Worm (Caenorhabditis elegans) whole organism, young adult: Measurements from ENCODE around the gene daf-5.

Experiments used
- B0261.1 ChIP-seq: sonication (generic microtip); optimal IDR thresholded peaks from 2 replicates; lab custom pipeline; 2016; ENCODE audit warnings: mild to moderate bottlenecking, missing genetic modification characterization, moderate library complexity, missing compliant biosample characterization
- C06A6.2 ChIP-seq: fragments of 200-800 bp; sonication (Bioruptor generic); conservative IDR thresholded peaks from 2 replicates; pipeline ENCODE4 v1.3.6; 2022; ENCODE audit warnings: missing genetic modification characterization, missing compliant biosample characterization
- F22D6.2 ChIP-seq: sonication (generic microtip); optimal IDR thresholded peaks from 2 replicates; lab custom pipeline; 2016; ENCODE audit warnings: mild to moderate bottlenecking, missing genetic modification characterization, missing compliant biosample characterization
- F33H1.4 ChIP-seq: fragments of 200-800 bp; sonication (Bioruptor generic); IDR thresholded peaks from 2 replicates; pipeline ENCODE4 v1.3.6; 2022; ENCODE audit warnings: missing genetic modification reagents, missing genetic modification characterization, missing compliant biosample characterization
- F37B4.10 ChIP-seq: fragments of 200-800 bp; sonication (Bioruptor generic); IDR thresholded peaks from 2 replicates; pipeline ENCODE4 v1.3.6; 2022; ENCODE audit warnings: missing genetic modification characterization, missing compliant biosample characterization
- Y67H2A.10 ChIP-seq: fragments of 200-800 bp; sonication (Bioruptor generic); conservative IDR thresholded peaks from 2 replicates; pipeline ENCODE4 v1.3.6; 2022; ENCODE audit warnings: missing genetic modification reagents, missing genetic modification characterization, missing compliant biosample characterization
- Y79H2A.3 ChIP-seq: fragments of 200-800 bp; sonication (Bioruptor generic); conservative IDR thresholded peaks from 2 replicates; pipeline ENCODE4 v1.3.6; 2022; ENCODE audit warnings: missing genetic modification reagents, missing genetic modification characterization, missing compliant biosample characterization
- Y95B8A.8 ChIP-seq: fragments of 200-800 bp; sonication (Bioruptor generic); IDR thresholded peaks from 2 replicates; pipeline ENCODE4 v1.3.6; 2022; ENCODE audit warnings: missing genetic modification reagents, missing genetic modification characterization, missing compliant biosample characterization
- attf-6 ChIP-seq: fragments of 200-800 bp; sonication (Bioruptor generic); IDR thresholded peaks from 2 replicates; pipeline ENCODE4 v1.3.6; 2022; ENCODE audit warnings: missing genetic modification reagents, missing genetic modification characterization, missing compliant biosample characterization
- bed-1 ChIP-seq: fragments of 200-800 bp; sonication (Bioruptor generic); IDR thresholded peaks from 2 replicates; pipeline ENCODE4 v1.3.6; 2022; ENCODE audit warnings: missing genetic modification reagents, missing genetic modification characterization, missing compliant biosample characterization
- bed-2 ChIP-seq: fragments of 200-800 bp; sonication (Bioruptor generic); IDR thresholded peaks from 2 replicates; pipeline ENCODE4 v1.3.6; 2022; ENCODE audit warnings: missing genetic modification reagents, missing genetic modification characterization, missing compliant biosample characterization
- ceh-100 ChIP-seq: fragments of 200-800 bp; sonication (Bioruptor generic); IDR thresholded peaks from 2 replicates; pipeline ENCODE4 v1.3.6; 2022; ENCODE audit warnings: missing genetic modification reagents, missing genetic modification characterization, missing compliant biosample characterization
- die-1 ChIP-seq: sonication (generic microtip); optimal IDR thresholded peaks from 2 replicates; lab custom pipeline; 2016; ENCODE audit warnings: missing genotype, mild to moderate bottlenecking, missing genetic modification characterization, missing compliant biosample characterization
- dox-1 ChIP-seq: fragments of 200-800 bp; sonication (Bioruptor generic); IDR thresholded peaks from 2 replicates; pipeline ENCODE4 v1.3.6; 2022; ENCODE audit warnings: missing genetic modification reagents, missing genetic modification characterization, missing compliant biosample characterization
- egrh-3 ChIP-seq: fragments of 200-800 bp; sonication (Bioruptor generic); IDR thresholded peaks from 2 replicates; pipeline ENCODE4 v1.3.6; 2022; ENCODE audit warnings: missing genetic modification reagents, missing genetic modification characterization, missing compliant biosample characterization
- ets-4 ChIP-seq: fragments of 200-800 bp; sonication (Bioruptor generic); optimal IDR thresholded peaks from 2 replicates; lab custom pipeline; 2018; ENCODE audit warnings: mild to moderate bottlenecking, missing genetic modification characterization, missing compliant biosample characterization
- fkh-3 ChIP-seq: sonication (generic microtip); optimal IDR thresholded peaks from 2 replicates; lab custom pipeline; 2016; ENCODE audit warnings: mild to moderate bottlenecking, missing genetic modification characterization, missing compliant biosample characterization
- hrde-1 ChIP-seq: sonication (generic microtip); optimal IDR thresholded peaks from 2 replicates; lab custom pipeline; 2016; ENCODE audit warnings: missing genetic modification characterization, mild to moderate bottlenecking, missing compliant biosample characterization, moderate library complexity, missing genotype, missing genetic modification reagents, borderline replicate concordance
- hsf-1 ChIP-seq: fragments of 200-800 bp; sonication (Bioruptor generic); IDR thresholded peaks from 2 replicates; pipeline ENCODE4 v1.3.6; 2022; ENCODE audit warnings: missing genetic modification reagents, missing genetic modification characterization, missing compliant biosample characterization
- let-607 ChIP-seq, 2 experiments: fragments of 200-800 bp in 1 of 2; sonication (Bioruptor generic) in 1 of 2; sonication (generic microtip) in 1 of 2; optimal IDR thresholded peaks; 2 replicates each; lab custom pipeline; 2016 to 2018; ENCODE audit warnings: mild to moderate bottlenecking in 2 of 2, missing compliant biosample characterization in 2 of 2, missing genetic modification characterization in 2 of 2, moderate library complexity in 2 of 2, missing genotype in 1 of 2
- lin-35 ChIP-seq, 3 experiments: fragments of 150-350 bp in 2 of 3; sonication (generic microtip) in 1 of 3; optimal IDR thresholded peaks; 2 replicates each; lab custom pipeline; 2014 to 2018; ENCODE audit warnings: missing biosample characterization in 3 of 3, missing genetic modification characterization in 3 of 3, missing genetic modification reagents in 3 of 3
- lsy-27 ChIP-seq: sonication (generic microtip); optimal IDR thresholded peaks from 2 replicates; lab custom pipeline; 2017; ENCODE audit warnings: missing genetic modification characterization, mild to moderate bottlenecking, missing compliant biosample characterization, antibody characterized with exemption, missing genotype, borderline replicate concordance; ENCODE audit not compliant: insufficient read depth
- mxl-1 ChIP-seq: sonication (generic microtip); optimal IDR thresholded peaks from 2 replicates; lab custom pipeline; 2016; ENCODE audit warnings: missing genetic modification characterization, missing compliant biosample characterization
- nfya-2 ChIP-seq: fragments of 200-800 bp; sonication (Bioruptor generic); IDR thresholded peaks from 2 replicates; pipeline ENCODE4 v1.3.6; 2022; ENCODE audit warnings: missing genetic modification reagents, missing genetic modification characterization, missing compliant biosample characterization
- nhr-120 ChIP-seq: fragments of 200-800 bp; sonication (Bioruptor generic); IDR thresholded peaks from 2 replicates; pipeline ENCODE4 v1.3.6; 2022; ENCODE audit warnings: missing genetic modification characterization, missing compliant biosample characterization
- nhr-179 ChIP-seq: sonication (generic microtip); optimal IDR thresholded peaks from 2 replicates; lab custom pipeline; 2016; ENCODE audit warnings: mild to moderate bottlenecking, missing genetic modification characterization, missing compliant biosample characterization
- nhr-27 ChIP-seq: fragments of 200-800 bp; sonication (Bioruptor generic); optimal IDR thresholded peaks from 2 replicates; lab custom pipeline; 2018; ENCODE audit warnings: mild to moderate bottlenecking, missing genetic modification characterization, moderate library complexity, missing compliant biosample characterization
- nhr-90 ChIP-seq: sonication (generic microtip); optimal IDR thresholded peaks from 2 replicates; lab custom pipeline; 2016; ENCODE audit warnings: missing genotype, mild to moderate bottlenecking, missing genetic modification characterization, missing compliant biosample characterization
- pbrm-1 ChIP-seq: fragments of 200-800 bp; sonication (Bioruptor generic); IDR thresholded peaks from 2 replicates; pipeline ENCODE4 v1.3.6; 2022; ENCODE audit warnings: missing genetic modification reagents, missing genetic modification characterization, missing compliant biosample characterization
- pha-4 ChIP-seq: fragments of 150-350 bp; sonication (generic microtip); optimal IDR thresholded peaks from 2 replicates; lab custom pipeline; 2014; ENCODE audit warnings: missing biosample characterization, missing genetic modification reagents, missing genetic modification characterization
- rcor-1 ChIP-seq: fragments of 200-800 bp; sonication (Bioruptor generic); IDR thresholded peaks from 2 replicates; pipeline ENCODE4 v1.3.6; 2022; ENCODE audit warnings: missing genetic modification reagents, missing genetic modification characterization, missing compliant biosample characterization
- repo-1 ChIP-seq: sonication (generic microtip); optimal IDR thresholded peaks from 2 replicates; lab custom pipeline; 2017; ENCODE audit warnings: mild to moderate bottlenecking, missing genetic modification characterization, missing compliant biosample characterization
- sea-2 ChIP-seq: fragments of 200-800 bp; sonication (Bioruptor generic); IDR thresholded peaks from 2 replicates; pipeline ENCODE4 v1.3.6; 2022; ENCODE audit warnings: missing genetic modification characterization, missing compliant biosample characterization
- snpc-1.3 ChIP-seq: sonication (generic microtip); optimal IDR thresholded peaks from 2 replicates; lab custom pipeline; 2017; ENCODE audit warnings: missing genetic modification characterization, mild to moderate bottlenecking, missing compliant biosample characterization, antibody characterized with exemption, moderate library complexity, missing genotype, missing genetic modification reagents; ENCODE audit not compliant: insufficient read depth
- tbx-9 ChIP-seq: sonication (generic microtip); optimal IDR thresholded peaks from 2 replicates; lab custom pipeline; 2016; ENCODE audit warnings: borderline replicate concordance, missing genetic modification characterization, inconsistent platforms, missing compliant biosample characterization
- unc-130 ChIP-seq: sonication (generic microtip); optimal IDR thresholded peaks from 2 replicates; lab custom pipeline; 2016; ENCODE audit warnings: missing genetic modification reagents, missing genetic modification characterization, missing compliant biosample characterization
- unc-62 ChIP-seq: fragments of 150-350 bp; optimal IDR thresholded peaks from 2 replicates; lab custom pipeline; 2014; ENCODE audit warnings: missing biosample characterization, missing genetic modification reagents, missing genetic modification characterization
- zfh-2 ChIP-seq: fragments of 200-800 bp; sonication (Bioruptor generic); conservative IDR thresholded peaks from 2 replicates; pipeline ENCODE4 v1.3.6; 2022; ENCODE audit warnings: missing genetic modification reagents, missing genetic modification characterization, missing compliant biosample characterization
- ztf-22 ChIP-seq: fragments of 200-800 bp; sonication (Bioruptor generic); optimal IDR thresholded peaks from 2 replicates; lab custom pipeline; 2018; ENCODE audit warnings: mild to moderate bottlenecking, missing genetic modification characterization, moderate library complexity, missing compliant biosample characterization
- ztf-26 ChIP-seq: sonication (generic microtip); optimal IDR thresholded peaks from 2 replicates; lab custom pipeline; 2017; ENCODE audit warnings: missing genetic modification characterization, missing compliant biosample characterization

The daf-5 gene

ce11 chrII:14040204-14040842 lies 11.8 kb downstream of the daf-5 start (continued):
- TF ChIP-seq hsf-1 (GFP tag; lab: Robert Waterston, UW) = 0 out of 2 replicates have a peak, but pooled peaks have one; percentile 22
- TF ChIP-seq rcor-1 = 0 out of 2 replicates have a peak, but pooled peaks have one; percentile 9
- TF ChIP-seq pbrm-1 (GFP tag; lab: Robert Waterston, UW) = peak; percentile 77
- peak; percentile 37 for TF ChIP-seq repo-1 (tag; lab: Kevin White, UChicago)
- no peak for TF ChIP-seq nhr-120 (GFP tag; lab: Robert Waterston, UW)
- TF ChIP-seq lsy-27 (tag; lab: Kevin White, UChicago) = no peak
- TF ChIP-seq C06A6.2 (GFP tag; lab: Robert Waterston, UW) = peak; percentile 84
- peak; percentile 76 for TF ChIP-seq F22D6.2 (tag; lab: Kevin White, UChicago)
- TF ChIP-seq ztf-22 (GFP tag; lab: Kevin White, UChicago) = peak; percentile 93
- TF ChIP-seq sea-2 (GFP tag; lab: Robert Waterston, UW) = no peak
- TF ChIP-seq unc-130 = no peak
- no peak for TF ChIP-seq attf-6
- TF ChIP-seq die-1 = peak; percentile 57
- no peak for TF ChIP-seq snpc-1.3 (tag; lab: Kevin White, UChicago)
- no peak for TF ChIP-seq F33H1.4 (GFP tag; lab: Robert Waterston, UW)
- no peak for TF ChIP-seq nfya-2 (GFP tag; lab: Robert Waterston, UW)
- 0 out of 2 replicates have a peak, but pooled peaks have one; percentile 7 for TF ChIP-seq bed-1 (GFP tag; lab: Robert Waterston, UW)
- no peak for TF ChIP-seq hrde-1 (tag; lab: Kevin White, UChicago)
- no peak for TF ChIP-seq Y79H2A.3 (GFP tag; lab: Robert Waterston, UW)
- TF ChIP-seq Y95B8A.8 (GFP tag; lab: Robert Waterston, UW) = no peak
- peak; percentile 17 for TF ChIP-seq B0261.1 (tag; lab: Kevin White, UChicago)
- TF ChIP-seq nhr-90 (tag; lab: Kevin White, UChicago) = peak; percentile 74
- peak; percentile 92 for TF ChIP-seq ztf-26
- peak; percentile 82 for TF ChIP-seq egrh-3 (GFP tag; lab: Robert Waterston, UW)
- no peak for TF ChIP-seq mxl-1 (tag; lab: Kevin White, UChicago)
- no peak for TF ChIP-seq Y67H2A.10 (GFP tag; lab: Robert Waterston, UW)
- peak; percentile 84 for TF ChIP-seq dox-1 (GFP tag; lab: Robert Waterston, UW)
- no peak for TF ChIP-seq nhr-27 (tag; lab: Kevin White, UChicago)
- no peak for TF ChIP-seq unc-62 (GFP tag; lab: Kevin White, UChicago)
- TF ChIP-seq fkh-3 (tag; lab: Kevin White, UChicago) = no peak
- TF ChIP-seq let-607 (tag; optimal IDR thresholded peaks at IDR 0.05; lab: Kevin White, UChicago) = peak; percentile 17 to 81
- no peak for TF ChIP-seq tbx-9 (tag; lab: Kevin White, UChicago)
- no peak for TF ChIP-seq ets-4 (GFP tag; lab: Kevin White, UChicago)
- no peak for TF ChIP-seq F37B4.10 (GFP tag; lab: Robert Waterston, UW)
- peak; percentile 99 for TF ChIP-seq zfh-2
- peak; percentile 33 for TF ChIP-seq pha-4 (tag; lab: Kevin White, UChicago)
- no peak for TF ChIP-seq nhr-179 (tag; lab: Kevin White, UChicago)
- peak in 1 of 3 experiments; percentile 63 for TF ChIP-seq lin-35 (GFP tag; optimal IDR thresholded peaks at IDR 0.05; lab: Kevin White, UChicago)
- peak; percentile 23; the same call in 1 of the 2 replicates for TF ChIP-seq bed-2 (GFP tag; lab: Robert Waterston, UW)
- TF ChIP-seq ceh-100 = peak; percentile 74
